Worm (Caenorhabditis elegans) whole organism, L1 larva: ENCODE results near the gene K07B1.4.

ENCODE experiments used
- egl-27 ChIP-seq, 2 experiments: fragments of 150-350 bp in 1 of 2; sonication (generic microtip); optimal IDR thresholded peaks; 3 replicates each; lab custom pipeline; 2017 to 2018; ENCODE audit warnings: missing biosample characterization in 2 of 2, missing genetic modification characterization in 2 of 2, missing genetic modification reagents in 2 of 2
- mdl-1 ChIP-seq, 2 experiments: fragments of 150-350 bp; optimal IDR thresholded peaks; 2 replicates each; lab custom pipeline; 2014 to 2017; ENCODE audit warnings: missing biosample characterization in 2 of 2, missing genetic modification characterization in 2 of 2, inconsistent platforms in 1 of 2
- zip-4 ChIP-seq: fragments of 200-800 bp; sonication (Bioruptor generic); optimal IDR thresholded peaks from 2 replicates; lab custom pipeline; 2018; ENCODE audit warnings: mild to moderate bottlenecking, missing genetic modification characterization, moderate library complexity, missing compliant biosample characterization

DNA sequence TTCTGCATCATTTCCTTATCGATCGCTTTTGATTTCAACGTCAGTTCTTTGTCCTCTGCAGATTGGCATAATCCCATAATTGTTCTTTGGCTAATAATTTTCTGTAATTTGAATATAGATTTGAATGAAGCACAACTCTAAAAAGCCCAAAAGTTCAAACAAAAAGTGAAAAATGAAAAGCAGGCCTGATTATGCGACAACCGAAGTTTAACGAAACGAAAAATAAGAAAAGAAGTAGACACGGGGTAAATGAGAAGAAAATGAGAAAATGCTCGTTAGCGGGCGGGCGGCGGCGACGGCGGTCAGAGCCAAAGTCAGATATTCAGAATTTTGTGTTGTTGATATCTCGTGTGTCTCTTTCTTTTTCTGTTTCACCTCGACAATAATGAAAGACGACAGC is 30.9 kb downstream of the K07B1.4 start, which contains the start of gene gpa-3:
- TF ChIP-seq egl-27 (tag; optimal IDR thresholded peaks at IDR 0.05; lab: Kevin White, UChicago) (no peak), mdl-1 (tag; optimal IDR thresholded peaks at IDR 0.05; lab: Kevin White, UChicago) (no peak), zip-4 (GFP tag; lab: Kevin White, UChicago) (no peak)
